Worm (Caenorhabditis elegans) whole organism, L4 larva: ENCODE measurements around the gene E01G4.6.

Experiments used
- F10B5.3 ChIP-seq: sonication (generic microtip); optimal IDR thresholded peaks from 2 replicates; lab custom pipeline; 2016; ENCODE audit warnings: mild to moderate bottlenecking, missing genetic modification characterization, missing compliant biosample characterization
- F26F4.8 ChIP-seq: fragments of 200-800 bp; sonication (Bioruptor generic); conservative IDR thresholded peaks from 2 replicates; pipeline ENCODE4 v1.3.6; 2022; ENCODE audit warnings: missing genetic modification characterization, missing compliant biosample characterization
- F49E8.2 ChIP-seq: sonication (generic microtip); optimal IDR thresholded peaks from 2 replicates; lab custom pipeline; 2016; ENCODE audit warnings: missing compliant biosample characterization, mild to moderate bottlenecking, missing genetic modification characterization, borderline replicate concordance
- T26A8.4 ChIP-seq: fragments of 200-800 bp; sonication (Bioruptor generic); IDR thresholded peaks from 2 replicates; pipeline ENCODE4 v1.3.6; 2022; ENCODE audit warnings: missing genetic modification characterization, missing compliant biosample characterization
- Y48G9A.11 ChIP-seq: fragments of 200-800 bp; sonication (Bioruptor generic); IDR thresholded peaks from 2 replicates; pipeline ENCODE4 v1.3.6; 2022; ENCODE audit warnings: missing genetic modification reagents, missing genetic modification characterization, missing compliant biosample characterization
- ZK337.2 ChIP-seq: fragments of 200-800 bp; sonication (Bioruptor generic); IDR thresholded peaks from 2 replicates; pipeline ENCODE4 v1.3.6; 2022; ENCODE audit warnings: missing genetic modification reagents, missing genetic modification characterization, missing compliant biosample characterization
- aha-1 ChIP-seq: fragments of 150-350 bp; peaks from one replicate; lab custom pipeline; 2014; ENCODE audit warnings: missing biosample characterization, missing genetic modification characterization
- arid-1 ChIP-seq: fragments of 200-800 bp; sonication (Bioruptor generic); conservative IDR thresholded peaks from 2 replicates; pipeline ENCODE4 v1.3.6; 2022; ENCODE audit warnings: missing genetic modification reagents, missing genetic modification characterization, missing compliant biosample characterization
- ceh-20 ChIP-seq: fragments of 200-800 bp; sonication (Bioruptor generic); IDR thresholded peaks from 2 replicates; pipeline ENCODE4 v1.3.6; 2022; ENCODE audit warnings: missing genetic modification reagents, missing genetic modification characterization, missing compliant biosample characterization
- ctbp-1 ChIP-seq: fragments of 200-800 bp; sonication (Bioruptor generic); IDR thresholded peaks from 2 replicates; pipeline ENCODE4 v1.3.6; 2022; ENCODE audit warnings: missing genetic modification reagents, missing genetic modification characterization, missing compliant biosample characterization
- daf-12 ChIP-seq: fragments of 150-350 bp; optimal IDR thresholded peaks from 2 replicates; lab custom pipeline; 2014; ENCODE audit warnings: missing biosample characterization, missing genetic modification reagents, missing genetic modification characterization
- dmd-6 ChIP-seq: fragments of 200-800 bp; sonication (Bioruptor generic); IDR thresholded peaks from 2 replicates; pipeline ENCODE4 v1.3.6; 2022; ENCODE audit warnings: missing genetic modification reagents, missing genetic modification characterization, missing compliant biosample characterization
- dpl-1 ChIP-seq: fragments of 150-350 bp; optimal IDR thresholded peaks from 2 replicates; lab custom pipeline; 2014; ENCODE audit warnings: missing biosample characterization, missing genetic modification reagents, missing genetic modification characterization
- egl-27 ChIP-seq: sonication (generic microtip); optimal IDR thresholded peaks from 3 replicates; lab custom pipeline; 2017; ENCODE audit warnings: missing biosample characterization, missing genetic modification reagents, missing genetic modification characterization
- hlh-11 ChIP-seq: fragments of 200-800 bp; sonication (Bioruptor generic); optimal IDR thresholded peaks from 2 replicates; lab custom pipeline; 2018; ENCODE audit warnings: mild to moderate bottlenecking, missing genetic modification characterization, missing compliant biosample characterization
- hlh-30 ChIP-seq: sonication (generic microtip); optimal IDR thresholded peaks from 2 replicates; lab custom pipeline; 2017; ENCODE audit warnings: antibody characterized with exemption, mild to moderate bottlenecking, missing genetic modification characterization, missing compliant biosample characterization; ENCODE audit not compliant: insufficient read depth
- lin-1 ChIP-seq: fragments of 200-800 bp; sonication (Bioruptor generic); IDR thresholded peaks from 2 replicates; pipeline ENCODE4 v1.3.6; 2022; ENCODE audit warnings: missing genetic modification reagents, missing genetic modification characterization, missing compliant biosample characterization
- lin-13 ChIP-seq: fragments of 150-350 bp; optimal IDR thresholded peaks from 2 replicates; lab custom pipeline; 2014; ENCODE audit warnings: missing biosample characterization, missing genetic modification reagents, missing genetic modification characterization
- lin-15B ChIP-seq: fragments of 150-350 bp; sonication (generic microtip); optimal IDR thresholded peaks from 3 replicates; lab custom pipeline; 2014; ENCODE audit warnings: missing biosample characterization, missing genetic modification characterization
- lin-38 ChIP-seq: fragments of 200-800 bp; sonication (Bioruptor generic); IDR thresholded peaks from 2 replicates; pipeline ENCODE4 v1.3.6; 2022; ENCODE audit warnings: missing genetic modification reagents, missing genetic modification characterization, missing compliant biosample characterization
- mep-1 ChIP-seq: fragments of 150-350 bp; sonication (generic microtip); optimal IDR thresholded peaks from 3 replicates; lab custom pipeline; 2014; ENCODE audit warnings: missing biosample characterization, missing genetic modification characterization
- mxl-2 ChIP-seq: fragments of 200-800 bp; sonication (Bioruptor generic); conservative IDR thresholded peaks from 2 replicates; pipeline ENCODE4 v1.3.6; 2022; ENCODE audit warnings: missing genetic modification reagents, missing genetic modification characterization, missing compliant biosample characterization
- nhr-11 ChIP-seq: fragments of 150-350 bp; optimal IDR thresholded peaks from 2 replicates; lab custom pipeline; 2014; ENCODE audit warnings: missing biosample characterization, missing genetic modification characterization
- nhr-111 ChIP-seq: fragments of 200-800 bp; sonication (Bioruptor generic); optimal IDR thresholded peaks from 2 replicates; lab custom pipeline; 2018; ENCODE audit warnings: mild to moderate bottlenecking, missing genetic modification characterization, missing compliant biosample characterization
- nhr-41 ChIP-seq: fragments of 200-800 bp; sonication (Bioruptor generic); IDR thresholded peaks from 2 replicates; pipeline ENCODE4 v1.3.6; 2022; ENCODE audit warnings: missing genetic modification reagents, missing genetic modification characterization, missing compliant biosample characterization
- nhr-42 ChIP-seq: fragments of 200-800 bp; sonication (Bioruptor generic); IDR thresholded peaks from 2 replicates; pipeline ENCODE4 v1.3.6; 2022; ENCODE audit warnings: missing genetic modification characterization, missing compliant biosample characterization
- nhr-48 ChIP-seq: sonication (generic microtip); optimal IDR thresholded peaks from 2 replicates; lab custom pipeline; 2016; ENCODE audit warnings: mild to moderate bottlenecking, missing genetic modification characterization, missing compliant biosample characterization
- nhr-76 ChIP-seq: fragments of 150-350 bp; optimal IDR thresholded peaks from 2 replicates; lab custom pipeline; 2014; ENCODE audit warnings: missing biosample characterization, missing genetic modification characterization
- nhr-77 ChIP-seq: fragments of 150-350 bp; optimal IDR thresholded peaks from 2 replicates; lab custom pipeline; 2014; ENCODE audit warnings: missing biosample characterization, missing genetic modification characterization
- pqm-1 ChIP-seq: sonication (generic microtip); optimal IDR thresholded peaks from 2 replicates; lab custom pipeline; 2017; ENCODE audit warnings: missing biosample characterization, missing genetic modification characterization
- saeg-2 ChIP-seq: fragments of 200-800 bp; sonication (Bioruptor generic); IDR thresholded peaks from 2 replicates; pipeline ENCODE4 v1.3.6; 2022; ENCODE audit warnings: missing genetic modification reagents, missing genetic modification characterization, missing compliant biosample characterization
- sdz-12 ChIP-seq: fragments of 200-800 bp; sonication (Bioruptor generic); optimal IDR thresholded peaks from 2 replicates; lab custom pipeline; 2018; ENCODE audit warnings: mild to moderate bottlenecking, missing genetic modification characterization, missing compliant biosample characterization
- set-16 ChIP-seq: fragments of 200-800 bp; sonication (Bioruptor generic); IDR thresholded peaks from 2 replicates; pipeline ENCODE4 v1.3.6; 2022; ENCODE audit warnings: missing genetic modification reagents, missing genetic modification characterization, missing compliant biosample characterization
- snpc-1.2 ChIP-seq: fragments of 200-800 bp; sonication (Bioruptor generic); IDR thresholded peaks from 2 replicates; pipeline ENCODE4 v1.3.6; 2022; ENCODE audit warnings: missing genetic modification reagents, missing genetic modification characterization, missing compliant biosample characterization
- snpc-4 ChIP-seq: fragments of 150-350 bp; optimal IDR thresholded peaks from 2 replicates; lab custom pipeline; 2014; ENCODE audit warnings: missing biosample characterization, missing genetic modification characterization
- spr-1 ChIP-seq: sonication (generic microtip); optimal IDR thresholded peaks from 2 replicates; lab custom pipeline; 2016; ENCODE audit warnings: mild to moderate bottlenecking, missing genetic modification characterization, missing compliant biosample characterization
- unc-130 ChIP-seq: sonication (generic microtip); optimal IDR thresholded peaks from 2 replicates; lab custom pipeline; 2016; ENCODE audit warnings: missing genetic modification reagents, missing genetic modification characterization, missing compliant biosample characterization
- unc-62 ChIP-seq, 3 experiments: fragments of 150-350 bp in 1 of 3; sonication (generic microtip); optimal IDR thresholded peaks in 2 of 3; peaks in 1 of 3; 1 replicate in 1 of 3; 2 replicates in 2 of 3; lab custom pipeline; 2014 to 2017; ENCODE audit warnings: missing biosample characterization in 3 of 3, missing genetic modification characterization in 3 of 3, missing genetic modification reagents in 3 of 3, missing genotype in 1 of 3
- vab-7 ChIP-seq: fragments of 200-800 bp; sonication (Bioruptor generic); IDR thresholded peaks from 2 replicates; pipeline ENCODE4 v1.3.6; 2022; ENCODE audit warnings: missing genetic modification reagents, missing genetic modification characterization, missing compliant biosample characterization
- zag-1 ChIP-seq: fragments of 150-350 bp; optimal IDR thresholded peaks from 2 replicates; lab custom pipeline; 2014; ENCODE audit warnings: missing biosample characterization, missing genetic modification characterization
- zfp-2 ChIP-seq: sonication (generic microtip); optimal IDR thresholded peaks from 2 replicates; lab custom pipeline; 2016; ENCODE audit warnings: mild to moderate bottlenecking, missing genetic modification characterization, missing compliant biosample characterization
- zfp-3 ChIP-seq: fragments of 200-800 bp; sonication (Bioruptor generic); conservative IDR thresholded peaks from 2 replicates; pipeline ENCODE4 v1.3.6; 2022; ENCODE audit warnings: missing genetic modification reagents, missing genetic modification characterization, missing compliant biosample characterization
- zip-11 ChIP-seq: fragments of 200-800 bp; sonication (Bioruptor generic); IDR thresholded peaks from 2 replicates; pipeline ENCODE4 v1.3.6; 2022; ENCODE audit warnings: missing genetic modification characterization, missing compliant biosample characterization
- zip-2 ChIP-seq: fragments of 150-350 bp; optimal IDR thresholded peaks from 2 replicates; lab custom pipeline; 2014; ENCODE audit warnings: missing biosample characterization, missing genetic modification characterization

Gene E01G4.6

ce11 chrII:13521179-13521616, 39.0 kb downstream of the E01G4.6 start (continued):
- TF ChIP-seq lin-38 (GFP tag; lab: Robert Waterston, UW) (peak; percentile 72), set-16 (GFP tag; lab: Robert Waterston, UW) (no peak), mxl-2 (no peak), ZK337.2 (GFP tag; lab: Robert Waterston, UW) (no peak), zfp-3 (GFP tag; lab: Robert Waterston, UW) (no peak), sdz-12 (GFP tag; lab: Kevin White, UChicago) (no peak), spr-1 (peak; percentile 25), hlh-11 (tag; lab: Kevin White, UChicago) (peak; percentile 28), vab-7 (GFP tag; lab: Robert Waterston, UW) (0 out of 2 replicates have a peak, but pooled peaks have one; percentile 48), arid-1 (peak; percentile 50; the same call in 1 of the 2 replicates), nhr-77 (tag; lab: Kevin White, UChicago) (no peak), nhr-11 (no peak), dpl-1 (GFP tag; lab: Kevin White, UChicago) (no peak), ctbp-1 (peak; percentile 60; the same call in 1 of the 2 replicates), nhr-41 (GFP tag; lab: Robert Waterston, UW) (no peak), zfp-2 (tag; lab: Kevin White, UChicago) (no peak), dmd-6 (no peak), snpc-4 (tag; lab: Kevin White, UChicago) (peak; percentile 77), Y48G9A.11 (peak; percentile 75), saeg-2 (GFP tag; lab: Robert Waterston, UW) (0 out of 2 replicates have a peak, but pooled peaks have one; percentile 10), unc-62 (GFP tag; optimal IDR thresholded peaks at IDR 0.05 in 1 of 2; lab: Kevin White, UChicago) (no peak), unc-62 (tag; optimal IDR thresholded peaks at IDR 0.05; lab: Kevin White, UChicago) (no peak), zip-11 (GFP tag; lab: Robert Waterston, UW) (no peak), nhr-111 (GFP tag; lab: Kevin White, UChicago) (no peak), pqm-1 (tag; lab: Kevin White, UChicago) (no peak), nhr-42 (GFP tag; lab: Robert Waterston, UW) (no peak), snpc-1.2 (peak; percentile 87), lin-13 (GFP tag; lab: Kevin White, UChicago) (peak; percentile 55), zip-2 (tag; lab: Kevin White, UChicago) (no peak), unc-130 (peak; percentile 78), zag-1 (tag; lab: Kevin White, UChicago) (no peak), lin-1 (GFP tag; lab: Robert Waterston, UW) (no peak), F49E8.2 (tag; lab: Kevin White, UChicago) (peak; percentile 95), egl-27 (tag; lab: Kevin White, UChicago) (no peak), hlh-30 (no peak), T26A8.4 (GFP tag; lab: Robert Waterston, UW) (no peak; the same call in none of the 2 replicates), mep-1 (no peak), lin-15B (no peak), ceh-20 (GFP tag; lab: Robert Waterston, UW) (no peak), daf-12 (tag; lab: Kevin White, UChicago) (no peak), aha-1 (tag; lab: Kevin White, UChicago) (no peak), nhr-76 (no peak), F10B5.3 (tag; lab: Kevin White, UChicago) (no peak), nhr-48 (tag; lab: Kevin White, UChicago) (peak; percentile 14), F26F4.8 (GFP tag; lab: Robert Waterston, UW) (0 out of 2 replicates have a peak, but pooled peaks have one; percentile 25)
